Fruit fly (Drosophila melanogaster) whole organism, adult: ENCODE data around the gene Or65a.

ENCODE experiments used
- CG1620 ChIP-seq: fragments of 200-800 bp; sonication (Bioruptor generic); optimal IDR thresholded peaks from 2 replicates; lab custom pipeline; 2016; ENCODE audit warnings: missing biosample characterization, missing genetic modification characterization
- CG7045 ChIP-seq: fragments of 200-800 bp; sonication (Bioruptor generic); optimal IDR thresholded peaks from 2 replicates; lab custom pipeline; 2017; ENCODE audit warnings: missing biosample characterization, mild to moderate bottlenecking, missing genetic modification characterization
- Clk ChIP-seq: fragments of 200-800 bp; sonication (Bioruptor generic); optimal IDR thresholded peaks from 2 replicates; lab custom pipeline; 2017; ENCODE audit warnings: missing biosample characterization, missing genetic modification characterization
- bab1 ChIP-seq: fragments of 200-800 bp; sonication (Bioruptor generic); optimal IDR thresholded peaks from 3 replicates; lab custom pipeline; 2019; ENCODE audit warnings: missing biosample characterization, mild to moderate bottlenecking, missing genetic modification characterization, moderate library complexity
- cic ChIP-seq: fragments of 200-800 bp; sonication (Bioruptor generic); optimal IDR thresholded peaks from 2 replicates; lab custom pipeline; 2017; ENCODE audit warnings: missing biosample characterization, mild to moderate bottlenecking, missing genetic modification characterization, moderate library complexity
- ovo ChIP-seq: fragments of 200-800 bp; sonication (Bioruptor generic); optimal IDR thresholded peaks from 2 replicates; lab custom pipeline; 2016; ENCODE audit warnings: missing biosample characterization, missing genetic modification characterization

DNA sequence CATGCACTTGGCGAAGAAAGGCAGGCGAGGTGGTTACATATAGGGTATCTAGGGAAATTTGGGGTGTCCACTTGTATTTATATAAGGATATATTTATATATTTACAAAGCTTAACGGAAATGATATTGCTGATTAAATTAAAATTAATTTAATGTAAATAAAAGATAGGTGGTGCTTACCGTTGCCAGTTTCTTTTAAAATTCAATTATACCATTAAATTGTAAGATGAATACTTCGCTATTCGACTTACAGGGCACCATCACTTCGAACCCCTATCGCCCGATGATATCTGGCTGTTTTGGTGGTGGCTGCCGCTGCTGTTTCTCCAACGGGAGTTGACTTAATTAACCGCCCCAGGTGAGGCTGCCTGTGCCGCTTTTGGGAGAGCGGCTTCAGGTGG, 4.7 kb upstream of the Or65a start:
- TF ChIP-seq Clk (GFP tag; lab: Kevin White, UChicago) (no peak), cic (GFP tag; lab: Kevin White, UChicago) (no peak), CG1620 (GFP tag; lab: Kevin White, UChicago) (no peak), bab1 (GFP tag; lab: Kevin White, UChicago) (no peak), ovo (GFP tag; lab: Kevin White, UChicago) (no peak), CG7045 (GFP tag; lab: Kevin White, UChicago) (no peak)
